Worm (Caenorhabditis elegans): ENCODE data around the gene T26A8.4.

Gene T26A8.4

ce11 chrIV:8432709-8433108 is at the start of gene T26A8.4, which contains the start of gene pdtf-1 (continued):
- TF ChIP-seq nhr-77 (tag; optimal IDR thresholded peaks at IDR 0.05), result peak; percentile 95
- peak; percentile 81 for TF ChIP-seq Y48G9A.11 (GFP tag; IDR thresholded peaks at IDR 0.05)
- TF ChIP-seq set-16 (GFP tag; IDR thresholded peaks at IDR 0.05), result peak; percentile 76
- TF ChIP-seq nhr-11 (tag; optimal IDR thresholded peaks at IDR 0.05), result peak; percentile 95
- TF ChIP-seq tra-1 (GFP tag; IDR thresholded peaks at IDR 0.05), result peak; percentile 75
- peak; percentile 15 for TF ChIP-seq gei-8 (GFP tag; optimal IDR thresholded peaks at IDR 0.05)
- peak; percentile 56 for TF ChIP-seq F37D6.2 (tag; optimal IDR thresholded peaks at IDR 0.05)
- peak; percentile 6 to 70 for TF ChIP-seq ZK546.5 (tag; optimal IDR thresholded peaks at IDR 0.05)
- TF ChIP-seq lsy-2 (tag; optimal IDR thresholded peaks at IDR 0.05), result peak; percentile 99 to 100
- peak; percentile 95 for TF ChIP-seq mep-1 (tag; optimal IDR thresholded peaks at IDR 0.05)
- TF ChIP-seq pqm-1 (tag; optimal IDR thresholded peaks at IDR 0.05), result peak; percentile 20
- peak; percentile 95 for TF ChIP-seq lin-13 (GFP tag; optimal IDR thresholded peaks at IDR 0.05)
- TF ChIP-seq mxl-3 (GFP tag; optimal IDR thresholded peaks at IDR 0.05), result peak; percentile 75
- no peak for TF ChIP-seq F44E2.7 (GFP tag; IDR thresholded peaks at IDR 0.05)
- peak; percentile 92 for TF ChIP-seq hlh-11 (tag; optimal IDR thresholded peaks at IDR 0.05)
- TF ChIP-seq nhr-10 (tag; optimal IDR thresholded peaks at IDR 0.05), result peak; percentile 55
- no peak for TF ChIP-seq sdz-12 (GFP tag; optimal IDR thresholded peaks at IDR 0.05)
- no peak; the same call in 1 of the 2 replicates for TF ChIP-seq egl-43 (GFP tag; IDR thresholded peaks at IDR 0.05)
- no peak for TF ChIP-seq F26F4.8 (GFP tag; conservative IDR thresholded peaks at IDR 0.05)
- peak; percentile 52 for TF ChIP-seq nhr-237 (tag; optimal IDR thresholded peaks at IDR 0.05)
- no peak for TF ChIP-seq fos-1 (tag; optimal IDR thresholded peaks at IDR 0.05)
- no peak; the same call in 1 of the 2 replicates for TF ChIP-seq mxl-2 (GFP tag; conservative IDR thresholded peaks at IDR 0.05)
- no peak for TF ChIP-seq nhr-111 (GFP tag; optimal IDR thresholded peaks at IDR 0.05)
- peak; percentile 82 to 97 for TF ChIP-seq mdl-1 (tag; optimal IDR thresholded peaks at IDR 0.05)
- peak; percentile 38 to 86 for TF ChIP-seq hif-1 (tag; optimal IDR thresholded peaks at IDR 0.05)
- TF ChIP-seq pha-4 (GFP tag; IDR thresholded peaks at IDR 0.05), result peak; percentile 86
- no peak for TF ChIP-seq pha-4 (tag; optimal IDR thresholded peaks at IDR 0.05)
- peak; percentile 25 for TF ChIP-seq F10B5.3 (tag; optimal IDR thresholded peaks at IDR 0.05)
- TF ChIP-seq Y75B8A.6 (GFP tag; IDR thresholded peaks at IDR 0.05), result 0 out of 2 replicates have a peak, but pooled peaks have one; percentile 79
- peak; percentile 67 for TF ChIP-seq php-3 (GFP tag; IDR thresholded peaks at IDR 0.05)
- peak; percentile 16 for TF ChIP-seq Y5F2A.4 (GFP tag; optimal IDR thresholded peaks at IDR 0.05)
- no peak for TF ChIP-seq cey-2 (tag; optimal IDR thresholded peaks at IDR 0.05; ENCODE audit: borderline replicate concordance, insufficient read depth)
- TF ChIP-seq spr-1 (tag; optimal IDR thresholded peaks at IDR 0.05), result peak; percentile 64
- peak; percentile 100 for TF ChIP-seq aha-1 (tag)
- TF ChIP-seq nhr-76 (tag; optimal IDR thresholded peaks at IDR 0.05), result peak; percentile 24
- peak; percentile 58; the same call in 1 of the 2 replicates for TF ChIP-seq lin-1 (GFP tag; IDR thresholded peaks at IDR 0.05)
- peak; percentile 80 for TF ChIP-seq T20F7.1 (GFP tag; optimal IDR thresholded peaks at IDR 0.05)
- peak; percentile 75 for TF ChIP-seq duxl-1 (tag; optimal IDR thresholded peaks at IDR 0.05; ENCODE audit: poor library complexity)
- no peak for TF ChIP-seq ceh-28 (tag; optimal IDR thresholded peaks at IDR 0.05)
- no peak for TF ChIP-seq lim-7 (GFP tag; IDR thresholded peaks at IDR 0.05)
- TF ChIP-seq dmd-9 (GFP tag; IDR thresholded peaks at IDR 0.05), result peak; percentile 69
- peak; percentile 66 for TF ChIP-seq mdt-29 (GFP tag; IDR thresholded peaks at IDR 0.05)
- TF ChIP-seq hlh-30 (tag; optimal IDR thresholded peaks at IDR 0.05; ENCODE audit: insufficient read depth), result peak; percentile 99
- peak; percentile 80 for TF ChIP-seq snpc-1.2 (GFP tag; IDR thresholded peaks at IDR 0.05)
- TF ChIP-seq zip-2 (tag; optimal IDR thresholded peaks at IDR 0.05), result peak; percentile 69
- peak; percentile 92 for TF ChIP-seq fkh-10 (GFP tag; optimal IDR thresholded peaks at IDR 0.05)
- peak; percentile 94 for TF ChIP-seq mes-2 (tag; optimal IDR thresholded peaks at IDR 0.05; ENCODE audit: poor library complexity, severe bottlenecking)
- no peak for TF ChIP-seq tag-97 (GFP tag; IDR thresholded peaks at IDR 0.05)
- TF ChIP-seq dve-1 (tag; optimal IDR thresholded peaks at IDR 0.05; ENCODE audit: insufficient read depth), result peak; percentile 98
- TF ChIP-seq ctbp-1 (GFP tag; IDR thresholded peaks at IDR 0.05), result peak; percentile 72

Data from whole organism, L4 larva.